Worm (Caenorhabditis elegans): ENCODE data around the gene fbxb-3.
A peak's percentile ranks its signal among the peaks of the same experiment; 100 is the strongest.

Gene fbxb-3

ce11 chrIV:11858142-11858541, 19.4 kb downstream of the fbxb-3 start, which contains the start of gene let-92:
Gene let-92, plus strand, starts transcription at chrIV:11858442.
- TF ChIP-seq nhr-43 (tag; optimal IDR thresholded peaks at IDR 0.05; ENCODE audit: poor library complexity, severe bottlenecking) (no peak), pqm-1 (tag; optimal IDR thresholded peaks at IDR 0.05) (no peak), mdl-1 (tag; optimal IDR thresholded peaks at IDR 0.05) (no peak), fkh-10 (GFP tag; optimal IDR thresholded peaks at IDR 0.05) (no peak)

DNA sequence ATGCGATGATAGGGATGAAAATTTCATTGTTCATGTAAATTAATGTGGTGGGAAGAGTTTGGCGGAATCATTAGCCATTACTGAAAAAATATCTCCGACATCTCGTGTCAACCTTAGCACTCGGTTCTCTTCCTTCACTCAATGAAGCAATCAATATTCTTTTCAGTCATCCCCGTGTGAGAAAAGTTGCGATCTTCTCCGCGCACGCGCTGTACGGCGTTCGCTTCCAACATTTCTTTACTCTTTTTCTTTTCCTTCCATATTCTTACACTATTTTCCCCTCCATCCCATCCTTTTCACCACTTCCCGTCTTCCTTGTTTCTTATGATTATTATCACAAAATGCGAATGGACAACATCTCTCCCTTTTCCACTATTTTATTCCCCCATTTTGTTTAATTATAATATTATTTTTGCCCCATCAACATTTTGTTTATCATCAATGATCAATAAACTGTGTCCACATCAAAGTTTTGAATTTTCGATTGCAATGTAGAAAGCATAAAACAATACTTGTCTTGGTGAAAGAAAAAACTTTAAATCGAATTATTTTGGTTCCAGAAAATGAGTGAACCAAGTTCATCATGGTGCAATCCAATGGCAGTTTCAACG, 21.3 kb downstream of the fbxb-3 start, which contains the start of gene mob-1:
Gene mob-1 (plus strand): TSS at position 561 of the 611 bp plus-strand sequence.
- no peak for TF ChIP-seq elt-1 (tag; optimal IDR thresholded peaks at IDR 0.05)
- no peak for TF ChIP-seq ztf-11 (tag; optimal IDR thresholded peaks at IDR 0.05)
- no peak for TF ChIP-seq ceh-16 (tag; optimal IDR thresholded peaks at IDR 0.05)
- no peak for TF ChIP-seq nhr-11 (tag; optimal IDR thresholded peaks at IDR 0.05)
- peak; percentile 5 for TF ChIP-seq nhr-23 (tag; optimal IDR thresholded peaks at IDR 0.05)
- peak; percentile 54 for TF ChIP-seq ama-1 (optimal IDR thresholded peaks at IDR 0.05)
- no peak for TF ChIP-seq nfya-1 (tag; optimal IDR thresholded peaks at IDR 0.05; ENCODE audit: insufficient read depth)
- TF ChIP-seq zag-1 (tag; optimal IDR thresholded peaks at IDR 0.05), result no peak
- peak; percentile 25 for TF ChIP-seq pha-4 (tag; optimal IDR thresholded peaks at IDR 0.05)
- TF ChIP-seq nhr-12 (tag; optimal IDR thresholded peaks at IDR 0.05), result no peak
- no peak for TF ChIP-seq nhr-28 (tag; optimal IDR thresholded peaks at IDR 0.05)

DNA sequence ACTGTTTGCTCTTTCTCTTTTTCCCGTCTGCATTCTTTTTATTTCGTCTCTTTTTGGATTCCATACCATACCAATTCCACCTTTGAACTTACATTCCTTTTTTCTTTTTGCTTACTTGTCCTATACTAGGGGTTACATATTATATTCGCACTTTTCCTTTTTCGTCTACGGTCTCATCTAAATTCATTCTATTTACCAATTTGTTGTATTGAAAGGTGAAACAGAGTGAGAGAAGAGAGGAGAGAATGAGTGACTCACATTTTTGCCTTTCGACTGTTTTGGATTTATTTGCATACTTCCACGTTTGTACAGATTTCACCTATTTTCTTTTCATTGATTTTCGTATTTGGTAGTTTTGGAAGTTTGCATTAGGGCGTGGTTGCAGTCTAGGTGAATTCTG, 24.7 kb downstream of the fbxb-3 start:
- TF ChIP-seq pha-4 (tag; optimal IDR thresholded peaks at IDR 0.05) (peak; percentile 80), aly-2 (tag; optimal IDR thresholded peaks at IDR 0.05) (no peak), hmg-11 (tag; optimal IDR thresholded peaks at IDR 0.05) (peak; percentile 2)

ce11 chrIV:11864226-11864625, 25.5 kb downstream of the fbxb-3 start, which contains the start of gene trpa-1:
Gene trpa-1, plus strand, starts transcription at chrIV:11864526.
- no peak for TF ChIP-seq nhr-43 (tag; optimal IDR thresholded peaks at IDR 0.05; ENCODE audit: poor library complexity, severe bottlenecking)
- no peak for TF ChIP-seq elt-1 (tag; optimal IDR thresholded peaks at IDR 0.05)
- no peak for TF ChIP-seq mdl-1 (tag; optimal IDR thresholded peaks at IDR 0.05)
- no peak for TF ChIP-seq tbx-2 (tag; optimal IDR thresholded peaks at IDR 0.05)
- no peak for TF ChIP-seq ceh-9 (tag; optimal IDR thresholded peaks at IDR 0.05)
- no peak for TF ChIP-seq ama-1 (optimal IDR thresholded peaks at IDR 0.05)
- no peak for TF ChIP-seq unc-62 (GFP tag; optimal IDR thresholded peaks at IDR 0.05)
- no peak for TF ChIP-seq pqm-1 (tag; optimal IDR thresholded peaks at IDR 0.05)

ce11 chrIV:11867652-11868232, 29.0 kb downstream of the fbxb-3 start:
- no peak for TF ChIP-seq unc-62 (GFP tag; optimal IDR thresholded peaks at IDR 0.05)
- no peak for TF ChIP-seq ztf-4 (tag; optimal IDR thresholded peaks at IDR 0.05)
- no peak for TF ChIP-seq ztf-11 (tag; optimal IDR thresholded peaks at IDR 0.05)
- TF ChIP-seq skn-1 (tag; optimal IDR thresholded peaks at IDR 0.05), result no peak
- TF ChIP-seq nhr-12 (tag; optimal IDR thresholded peaks at IDR 0.05), result no peak
- no peak for TF ChIP-seq egl-27 (tag; optimal IDR thresholded peaks at IDR 0.05)
- TF ChIP-seq elt-3 (tag; optimal IDR thresholded peaks at IDR 0.05), result no peak
- TF ChIP-seq nfya-1 (tag; optimal IDR thresholded peaks at IDR 0.05; ENCODE audit: insufficient read depth), result no peak
- no peak for TF ChIP-seq unc-39 (tag; optimal IDR thresholded peaks at IDR 0.05)
- no peak for TF ChIP-seq tbx-2 (tag; optimal IDR thresholded peaks at IDR 0.05)
- TF ChIP-seq nhr-43 (tag; optimal IDR thresholded peaks at IDR 0.05; ENCODE audit: poor library complexity, severe bottlenecking), result no peak
- TF ChIP-seq ceh-28 (tag; optimal IDR thresholded peaks at IDR 0.05), result no peak
- no peak for TF ChIP-seq nhr-28 (tag; optimal IDR thresholded peaks at IDR 0.05)
- no peak for TF ChIP-seq ceh-16 (tag; optimal IDR thresholded peaks at IDR 0.05)
- TF ChIP-seq sea-2 (GFP tag; optimal IDR thresholded peaks at IDR 0.05), result no peak

DNA sequence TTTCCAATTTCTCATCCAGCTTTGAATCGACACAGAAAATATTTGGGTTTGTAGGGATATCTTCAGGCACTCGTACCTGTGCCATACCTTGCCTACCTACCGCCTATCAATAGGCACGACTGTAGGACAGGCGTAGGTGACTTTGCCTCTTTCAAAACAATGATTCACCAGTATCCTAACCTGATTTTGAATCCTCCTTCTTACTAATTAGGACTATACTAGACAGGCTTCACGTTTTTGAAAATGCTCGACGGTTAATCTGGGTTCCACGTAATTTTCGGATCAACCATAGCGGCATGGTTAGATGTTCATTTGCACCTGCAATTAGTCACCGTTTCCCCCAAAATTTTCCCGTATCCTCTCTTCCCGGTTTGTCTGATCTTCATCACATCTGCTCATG, 29.7 kb downstream of the fbxb-3 start:
- TF ChIP-seq mdl-1 (tag; optimal IDR thresholded peaks at IDR 0.05), result no peak
- TF ChIP-seq ceh-28 (tag; optimal IDR thresholded peaks at IDR 0.05), result no peak
- no peak for TF ChIP-seq hmg-11 (tag; optimal IDR thresholded peaks at IDR 0.05)
- no peak for TF ChIP-seq jun-1 (tag; optimal IDR thresholded peaks at IDR 0.05)

All from whole organism, L3 larva.